Worm (Caenorhabditis elegans): ENCODE data around the gene K07E8.7.

ce11 chrII:678581-678980, 28.4 kb upstream of the K07E8.7 start, which contains the start of gene T02H6.9:
- TF ChIP-seq him-1 (tag; optimal IDR thresholded peaks at IDR 0.05) (no peak), W03F9.2 (tag; optimal IDR thresholded peaks at IDR 0.05) (no peak)
